Worm (Caenorhabditis elegans) whole organism, L2 larva: ENCODE results near the gene R13A1.3.

Experiments used
- C34F6.9 ChIP-seq: fragments of 150-350 bp; optimal IDR thresholded peaks from 2 replicates; lab custom pipeline; 2014; ENCODE audit warnings: missing biosample characterization, missing genetic modification characterization
- F13H6.1 ChIP-seq: sonication (generic microtip); optimal IDR thresholded peaks from 2 replicates; lab custom pipeline; 2016; ENCODE audit warnings: missing genetic modification characterization, missing compliant biosample characterization
- Y55F3AM.14 ChIP-seq: fragments of 200-800 bp; sonication (Bioruptor generic); optimal IDR thresholded peaks from 2 replicates; lab custom pipeline; 2018; ENCODE audit warnings: mild to moderate bottlenecking, missing genetic modification characterization, missing compliant biosample characterization
- ZK546.5 ChIP-seq: sonication (generic microtip); optimal IDR thresholded peaks from 2 replicates; lab custom pipeline; 2017; ENCODE audit warnings: missing biosample characterization, missing genetic modification characterization
- alr-1 ChIP-seq: fragments of 150-350 bp; optimal IDR thresholded peaks from 2 replicates; lab custom pipeline; 2014; ENCODE audit warnings: missing biosample characterization, missing genetic modification characterization
- blmp-1 ChIP-seq: sonication (generic microtip); optimal IDR thresholded peaks from 2 replicates; lab custom pipeline; 2017; ENCODE audit warnings: missing genetic modification characterization, mild to moderate bottlenecking, missing compliant biosample characterization, antibody characterized with exemption, moderate library complexity; ENCODE audit not compliant: insufficient read depth
- ceh-16 ChIP-seq: fragments of 150-350 bp; optimal IDR thresholded peaks from 2 replicates; lab custom pipeline; 2014; ENCODE audit warnings: missing biosample characterization, missing genetic modification characterization
- ceh-82 ChIP-seq: fragments of 150-350 bp; optimal IDR thresholded peaks from 2 replicates; lab custom pipeline; 2014; ENCODE audit warnings: missing biosample characterization, missing genetic modification characterization
- crh-2 ChIP-seq: sonication (generic microtip); optimal IDR thresholded peaks from 2 replicates; lab custom pipeline; 2017; ENCODE audit warnings: missing biosample characterization, missing genetic modification characterization
- dmd-4 ChIP-seq: sonication (generic microtip); optimal IDR thresholded peaks from 2 replicates; lab custom pipeline; 2017; ENCODE audit warnings: missing biosample characterization, missing genetic modification characterization
- egl-27 ChIP-seq: sonication (generic microtip); optimal IDR thresholded peaks from 3 replicates; lab custom pipeline; 2017; ENCODE audit warnings: missing biosample characterization, missing genetic modification reagents, missing genetic modification characterization
- elt-3 ChIP-seq: sonication (generic microtip); optimal IDR thresholded peaks from 2 replicates; lab custom pipeline; 2017; ENCODE audit warnings: missing biosample characterization, missing genetic modification characterization
- fos-1 ChIP-seq: fragments of 150-350 bp; optimal IDR thresholded peaks from 2 replicates; lab custom pipeline; 2014; ENCODE audit warnings: missing biosample characterization, missing genetic modification characterization
- lin-11 ChIP-seq: fragments of 150-350 bp; sonication (generic microtip); optimal IDR thresholded peaks from 2 replicates; lab custom pipeline; 2014; ENCODE audit warnings: missing biosample characterization, missing genetic modification characterization, inconsistent platforms, mixed read lengths
- lin-13 ChIP-seq: fragments of 150-350 bp; optimal IDR thresholded peaks from 2 replicates; lab custom pipeline; 2014; ENCODE audit warnings: missing biosample characterization, missing genetic modification reagents, missing genetic modification characterization
- lin-39 ChIP-seq: fragments of 150-350 bp; optimal IDR thresholded peaks from 2 replicates; lab custom pipeline; 2014; ENCODE audit warnings: missing biosample characterization, missing genetic modification reagents, missing genetic modification characterization
- lsy-2 ChIP-seq, 2 experiments: fragments of 150-350 bp in 1 of 2; sonication (generic microtip) in 1 of 2; optimal IDR thresholded peaks; 2 replicates each; lab custom pipeline; 2014 to 2017; ENCODE audit warnings: missing biosample characterization in 2 of 2, missing genetic modification characterization in 2 of 2
- mab-5 ChIP-seq: fragments of 150-350 bp; optimal IDR thresholded peaks from 2 replicates; lab custom pipeline; 2014; ENCODE audit warnings: missing biosample characterization, missing genetic modification characterization
- mbf-1 ChIP-seq: sonication (generic microtip); optimal IDR thresholded peaks from 2 replicates; lab custom pipeline; 2017; ENCODE audit warnings: missing biosample characterization, missing genetic modification characterization
- mdl-1 ChIP-seq, 2 experiments: fragments of 150-350 bp in 1 of 2; sonication (generic microtip) in 1 of 2; optimal IDR thresholded peaks; 2 replicates each; lab custom pipeline; 2017; ENCODE audit warnings: missing biosample characterization in 2 of 2, missing genetic modification characterization in 2 of 2
- nhr-11 ChIP-seq: fragments of 150-350 bp; optimal IDR thresholded peaks from 2 replicates; lab custom pipeline; 2014; ENCODE audit warnings: missing biosample characterization, missing genetic modification characterization
- nhr-129 ChIP-seq: fragments of 150-350 bp; optimal IDR thresholded peaks from 2 replicates; lab custom pipeline; 2014; ENCODE audit warnings: missing biosample characterization, missing genetic modification characterization
- nhr-21 ChIP-seq: fragments of 150-350 bp; optimal IDR thresholded peaks from 2 replicates; lab custom pipeline; 2014; ENCODE audit warnings: missing biosample characterization, missing genetic modification characterization
- nhr-237 ChIP-seq: fragments of 150-350 bp; optimal IDR thresholded peaks from 2 replicates; lab custom pipeline; 2014; ENCODE audit warnings: missing biosample characterization, missing genetic modification characterization
- nhr-25 ChIP-seq: fragments of 150-350 bp; sonication (generic microtip); optimal IDR thresholded peaks from 3 replicates; lab custom pipeline; 2014; ENCODE audit warnings: missing biosample characterization, missing genetic modification characterization
- nhr-6 ChIP-seq: fragments of 150-350 bp; optimal IDR thresholded peaks from 2 replicates; lab custom pipeline; 2014; ENCODE audit warnings: missing biosample characterization, missing genetic modification characterization
- nhr-77 ChIP-seq: fragments of 150-350 bp; optimal IDR thresholded peaks from 2 replicates; lab custom pipeline; 2014; ENCODE audit warnings: missing biosample characterization, missing genetic modification characterization
- sem-4 ChIP-seq: fragments of 150-350 bp; optimal IDR thresholded peaks from 2 replicates; lab custom pipeline; 2014; ENCODE audit warnings: missing biosample characterization, missing genetic modification reagents, missing genetic modification characterization
- skn-1 ChIP-seq: sonication (generic microtip); optimal IDR thresholded peaks from 2 replicates; lab custom pipeline; 2017; ENCODE audit warnings: missing biosample characterization, missing genetic modification characterization
- sma-3 ChIP-seq: sonication (generic microtip); optimal IDR thresholded peaks from 2 replicates; lab custom pipeline; 2016; ENCODE audit warnings: missing genetic modification reagents, missing genetic modification characterization, missing compliant biosample characterization
- sma-9 ChIP-seq, 2 experiments: fragments of 150-350 bp in 1 of 2; sonication (generic microtip) in 1 of 2; optimal IDR thresholded peaks; 2 replicates each; lab custom pipeline; 2014 to 2016; ENCODE audit warnings: missing genetic modification characterization in 2 of 2, mild to moderate bottlenecking in 1 of 2, missing biosample characterization in 1 of 2, missing compliant biosample characterization in 1 of 2, missing genetic modification reagents in 1 of 2, moderate library complexity in 1 of 2
- snpc-4 ChIP-seq: fragments of 150-350 bp; optimal IDR thresholded peaks from 2 replicates; lab custom pipeline; 2014; ENCODE audit warnings: missing biosample characterization, missing genetic modification characterization
- unc-55 ChIP-seq: fragments of 150-350 bp; sonication (generic microtip); optimal IDR thresholded peaks from 3 replicates; lab custom pipeline; 2014; ENCODE audit warnings: missing biosample characterization, missing genetic modification reagents, missing genetic modification characterization
- unc-62 ChIP-seq: fragments of 150-350 bp; optimal IDR thresholded peaks from 2 replicates; lab custom pipeline; 2014; ENCODE audit warnings: missing biosample characterization, missing genetic modification reagents, missing genetic modification characterization
- zag-1 ChIP-seq: fragments of 150-350 bp; optimal IDR thresholded peaks from 2 replicates; lab custom pipeline; 2014; ENCODE audit warnings: missing biosample characterization, missing genetic modification characterization
- ztf-1 ChIP-seq: fragments of 200-800 bp; sonication (Bioruptor generic); conservative IDR thresholded peaks from 2 replicates; pipeline ENCODE4 v1.3.6; 2022; ENCODE audit warnings: missing genetic modification characterization, missing compliant biosample characterization

Gene R13A1.3

ce11 chrIV:7230935-7231334 lies 27.1 kb downstream of the R13A1.3 start, which contains the start of gene D2024.4:
Gene D2024.4, plus strand, starts transcription at chrIV:7231235.
- TF ChIP-seq egl-27 (tag; lab: Kevin White, UChicago) = no peak
- TF ChIP-seq nhr-11 = no peak
- TF ChIP-seq lin-39 = no peak
- no peak for TF ChIP-seq nhr-6
- no peak for TF ChIP-seq dmd-4 (tag; lab: Kevin White, UChicago)
- no peak for TF ChIP-seq mbf-1
- TF ChIP-seq ztf-1 (GFP tag; lab: Robert Waterston, UW) = no peak
- no peak for TF ChIP-seq nhr-129 (tag; lab: Kevin White, UChicago)

ce11 chrIV:7233566-7234014 lies 29.8 kb downstream of the R13A1.3 start:
- peak; percentile 21 for TF ChIP-seq lin-39
- no peak for TF ChIP-seq nhr-21 (tag; lab: Kevin White, UChicago)
- peak; percentile 40 for TF ChIP-seq C34F6.9 (tag; lab: Kevin White, UChicago)
- peak; percentile 23 for TF ChIP-seq F13H6.1 (tag; lab: Kevin White, UChicago)
- TF ChIP-seq unc-55 (GFP tag; lab: Kevin White, UChicago) = peak; percentile 56
- TF ChIP-seq alr-1 (tag; lab: Kevin White, UChicago) = no peak
- no peak for TF ChIP-seq nhr-77 (tag; lab: Kevin White, UChicago)
- TF ChIP-seq lsy-2 (tag; optimal IDR thresholded peaks at IDR 0.05; lab: Kevin White, UChicago) = peak in 1 of 2 experiments; percentile 23
- TF ChIP-seq mdl-1 (tag; optimal IDR thresholded peaks at IDR 0.05; lab: Kevin White, UChicago) = peak in 1 of 2 experiments; percentile 38
- TF ChIP-seq mab-5 = peak; percentile 77

- TF ChIP-seq blmp-1 (no peak), nhr-25 (tag; lab: Kevin White, UChicago) (peak; percentile 48), mbf-1 (no peak), ZK546.5 (tag; lab: Kevin White, UChicago) (no peak)
These were observed 30.8 kb downstream of the R13A1.3 start for ce11 chrIV:7234623-7235022.

- TF ChIP-seq mbf-1 = no peak
- TF ChIP-seq nhr-77 (tag; lab: Kevin White, UChicago) = no peak
- peak; percentile 24 for TF ChIP-seq lin-11 (tag; lab: Kevin White, UChicago)
- TF ChIP-seq unc-62 = no peak
- TF ChIP-seq mab-5 = peak; percentile 26
- peak; percentile 50 for TF ChIP-seq sma-3 (GFP tag; lab: Kevin White, UChicago)
- peak; percentile 97 for TF ChIP-seq fos-1 (tag; lab: Kevin White, UChicago)
- TF ChIP-seq nhr-21 (tag; lab: Kevin White, UChicago) = peak; percentile 36
- TF ChIP-seq snpc-4 (tag; lab: Kevin White, UChicago) = no peak
- peak; percentile 11 to 47 for TF ChIP-seq lsy-2 (tag; optimal IDR thresholded peaks at IDR 0.05; lab: Kevin White, UChicago)
- TF ChIP-seq ztf-1 (GFP tag; lab: Robert Waterston, UW) = no peak
- peak; percentile 14 for TF ChIP-seq nhr-11
- TF ChIP-seq elt-3 (tag; lab: Kevin White, UChicago) = no peak
- TF ChIP-seq skn-1 = no peak
- TF ChIP-seq blmp-1 = peak; percentile 49
- TF ChIP-seq F13H6.1 (tag; lab: Kevin White, UChicago) = peak; percentile 85
- TF ChIP-seq sma-9 (GFP tag; optimal IDR thresholded peaks at IDR 0.05; lab: Kevin White, UChicago) = peak; percentile 42
- TF ChIP-seq sma-9 (tag; optimal IDR thresholded peaks at IDR 0.05; lab: Kevin White, UChicago) = no peak
- peak; percentile 77 for TF ChIP-seq C34F6.9 (tag; lab: Kevin White, UChicago)
- TF ChIP-seq zag-1 = peak; percentile 60
- peak in 1 of 2 experiments; percentile 22 for TF ChIP-seq mdl-1 (tag; optimal IDR thresholded peaks at IDR 0.05; lab: Kevin White, UChicago)
- TF ChIP-seq unc-55 (GFP tag; lab: Kevin White, UChicago) = peak; percentile 49
- TF ChIP-seq crh-2 = peak; percentile 22
- TF ChIP-seq lin-13 (GFP tag; lab: Kevin White, UChicago) = peak; percentile 44
- no peak for TF ChIP-seq nhr-25 (tag; lab: Kevin White, UChicago)
- no peak for TF ChIP-seq alr-1 (tag; lab: Kevin White, UChicago)
- peak; percentile 28 for TF ChIP-seq Y55F3AM.14
- no peak for TF ChIP-seq ceh-82 (tag; lab: Kevin White, UChicago)
- no peak for TF ChIP-seq nhr-237 (tag; lab: Kevin White, UChicago)
- TF ChIP-seq nhr-129 (tag; lab: Kevin White, UChicago) = peak; percentile 82
- peak; percentile 12 for TF ChIP-seq ceh-16
- peak; percentile 62 for TF ChIP-seq sem-4 (tag; lab: Kevin White, UChicago)
- TF ChIP-seq egl-27 (tag; lab: Kevin White, UChicago) = no peak
These were observed 31.7 kb downstream of the R13A1.3 start for ce11 chrIV:7235382-7235917.
